Worm (Caenorhabditis elegans) whole organism, L3 larva: ENCODE measurements around the gene srg-5.

Source experiments
- aly-2 ChIP-seq: fragments of 150-350 bp; optimal IDR thresholded peaks from 2 replicates; lab custom pipeline; 2014; ENCODE audit warnings: missing biosample characterization, missing genetic modification characterization
- ceh-82 ChIP-seq: fragments of 150-350 bp; optimal IDR thresholded peaks from 2 replicates; lab custom pipeline; 2014; ENCODE audit warnings: missing biosample characterization, missing genetic modification characterization
- daf-12 ChIP-seq: fragments of 150-350 bp; optimal IDR thresholded peaks from 2 replicates; lab custom pipeline; 2014; ENCODE audit warnings: missing biosample characterization, missing genetic modification reagents, missing genetic modification characterization
- egl-27 ChIP-seq: sonication (generic microtip); optimal IDR thresholded peaks from 4 replicates; lab custom pipeline; 2017; ENCODE audit warnings: missing biosample characterization, missing genetic modification reagents, missing genetic modification characterization
- elt-1 ChIP-seq: fragments of 150-350 bp; optimal IDR thresholded peaks from 2 replicates; lab custom pipeline; 2014; ENCODE audit warnings: missing biosample characterization, missing genetic modification characterization
- nhr-67 ChIP-seq: fragments of 150-350 bp; optimal IDR thresholded peaks from 2 replicates; lab custom pipeline; 2014; ENCODE audit warnings: missing biosample characterization, missing genetic modification characterization
- nhr-76 ChIP-seq: fragments of 150-350 bp; sonication (generic microtip); optimal IDR thresholded peaks from 5 replicates; lab custom pipeline; 2014; ENCODE audit warnings: missing biosample characterization, missing genetic modification characterization
- unc-39 ChIP-seq: sonication (generic microtip); optimal IDR thresholded peaks from 4 replicates; lab custom pipeline; 2017; ENCODE audit warnings: missing biosample characterization, missing genetic modification characterization
- unc-62 ChIP-seq: fragments of 150-350 bp; sonication (generic microtip); optimal IDR thresholded peaks from 4 replicates; lab custom pipeline; 2014; ENCODE audit warnings: missing biosample characterization, missing genetic modification reagents, missing genetic modification characterization
- zag-1 ChIP-seq: fragments of 150-350 bp; optimal IDR thresholded peaks from 2 replicates; lab custom pipeline; 2014; ENCODE audit warnings: missing biosample characterization, missing genetic modification characterization
- ztf-11 ChIP-seq: fragments of 150-350 bp; optimal IDR thresholded peaks from 2 replicates; lab custom pipeline; 2014; ENCODE audit warnings: missing biosample characterization, missing genetic modification characterization

ce11 chrIII:6215943-6216342, 48.4 kb downstream of the srg-5 start:
- no peak for TF ChIP-seq elt-1 (tag; lab: Kevin White, UChicago)
- TF ChIP-seq daf-12 (tag; lab: Kevin White, UChicago) = no peak
- no peak for TF ChIP-seq unc-39
- TF ChIP-seq zag-1 = no peak
- TF ChIP-seq ceh-82 (tag; lab: Kevin White, UChicago) = no peak
- TF ChIP-seq unc-62 (GFP tag; lab: Kevin White, UChicago) = no peak
- no peak for TF ChIP-seq ztf-11 (tag; lab: Kevin White, UChicago)
- no peak for TF ChIP-seq nhr-76 (tag; lab: Kevin White, UChicago)
- no peak for TF ChIP-seq egl-27 (tag; lab: Kevin White, UChicago)
- TF ChIP-seq aly-2 = no peak
- no peak for TF ChIP-seq nhr-67 (tag; lab: Kevin White, UChicago)
